Fruit fly (Drosophila melanogaster) ovary, adult (tissue): ENCODE measurements around the gene P58IPK.

Experiments used
- CG17801 ChIP-seq: fragments of 200-800 bp; optimal IDR thresholded peaks from 2 replicates; lab custom pipeline; 2019; ENCODE audit warnings: missing biosample characterization, mild to moderate bottlenecking, missing genetic modification characterization, moderate library complexity; ENCODE audit not compliant: partially characterized antibody

Gene P58IPK

dm6 chr3R:9586663-9587248, at the start of gene P58IPK:
P58IPK (plus strand) TSS chr3R:9586942.
- TF ChIP-seq CG17801 (GFP tag; lab: Kevin White, UChicago): peak; percentile 36

DNA sequence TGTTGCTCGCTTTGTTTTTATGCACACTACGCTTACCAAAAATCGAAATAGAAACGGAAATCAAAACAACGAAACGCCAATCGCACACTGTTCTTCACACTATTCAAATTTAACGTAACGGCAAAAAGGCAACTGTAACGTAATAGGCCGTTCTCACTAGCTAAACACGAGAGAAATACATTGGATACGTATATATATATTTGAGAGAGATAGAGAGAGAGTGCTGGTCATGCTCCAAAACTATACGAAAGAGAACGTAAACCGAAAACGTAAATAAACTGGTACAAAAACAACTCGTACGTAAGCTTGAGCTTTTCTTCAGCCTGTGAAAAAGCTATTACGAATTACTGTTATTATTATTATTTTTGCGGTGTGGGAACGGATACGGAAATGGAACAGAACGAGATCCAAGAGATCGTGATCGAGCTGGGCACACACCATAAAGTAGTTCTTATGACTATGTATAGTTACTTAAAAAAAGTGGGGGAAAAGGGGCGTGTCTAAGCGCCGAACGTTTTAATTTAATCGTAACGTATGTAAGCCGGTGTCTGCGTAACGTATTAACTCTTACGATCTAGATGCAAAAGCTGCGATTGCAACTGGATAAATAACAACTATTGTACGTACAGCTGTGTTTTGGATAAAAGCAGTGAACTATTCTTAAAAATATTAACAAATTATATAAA, 43.1 kb upstream of the P58IPK start:
- no peak for TF ChIP-seq CG17801 (GFP tag; lab: Kevin White, UChicago)

DNA sequence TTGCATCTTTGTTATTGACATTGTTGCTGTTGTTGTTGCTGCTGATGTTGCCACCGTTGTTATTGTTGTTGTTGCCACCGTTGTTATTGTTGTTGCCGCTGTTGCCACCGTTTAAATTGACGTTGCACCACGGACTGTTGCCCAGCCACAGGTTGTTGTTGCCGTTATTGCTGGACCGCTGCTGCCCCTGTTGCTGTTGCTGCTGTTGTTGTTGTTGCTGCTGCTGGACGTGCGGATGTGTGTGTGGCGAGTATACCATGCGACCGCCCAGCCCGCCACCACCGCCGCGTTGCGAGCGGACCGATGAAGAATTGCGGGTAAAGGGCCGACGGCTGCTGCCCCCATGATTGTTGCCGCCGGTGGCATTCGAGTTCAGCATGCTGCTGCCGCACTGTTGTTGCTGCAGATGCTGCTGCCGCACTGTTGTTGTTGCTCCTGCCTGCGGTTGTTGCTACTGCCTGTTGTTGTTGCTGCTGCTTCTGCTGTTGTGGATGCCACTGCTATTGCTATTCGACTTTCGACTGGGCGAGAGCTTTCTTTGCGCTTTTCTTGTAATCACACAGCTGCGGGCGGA, 39.8 kb upstream of the P58IPK start:
- no peak for TF ChIP-seq CG17801 (GFP tag; lab: Kevin White, UChicago)

DNA sequence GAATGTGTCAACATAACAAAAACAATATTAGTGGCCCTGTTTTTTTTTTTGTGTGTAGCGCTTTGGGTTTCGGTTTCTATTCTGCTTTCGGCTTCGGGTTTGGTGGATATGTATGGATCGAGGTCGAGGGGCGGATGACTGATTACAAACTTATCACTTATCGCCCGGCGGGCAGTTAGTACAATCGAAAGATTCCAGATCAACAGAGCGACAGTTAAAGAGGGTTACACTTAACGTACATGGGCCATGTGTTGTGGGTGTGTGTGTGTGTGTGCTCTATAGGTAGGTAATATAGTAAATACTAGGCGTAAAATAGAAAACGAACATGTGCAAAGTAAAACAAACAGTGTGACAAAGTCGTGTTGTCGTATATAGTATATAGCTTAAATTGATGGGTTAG, 38.0 kb upstream of the P58IPK start:
- TF ChIP-seq CG17801 (GFP tag; lab: Kevin White, UChicago): no peak

DNA sequence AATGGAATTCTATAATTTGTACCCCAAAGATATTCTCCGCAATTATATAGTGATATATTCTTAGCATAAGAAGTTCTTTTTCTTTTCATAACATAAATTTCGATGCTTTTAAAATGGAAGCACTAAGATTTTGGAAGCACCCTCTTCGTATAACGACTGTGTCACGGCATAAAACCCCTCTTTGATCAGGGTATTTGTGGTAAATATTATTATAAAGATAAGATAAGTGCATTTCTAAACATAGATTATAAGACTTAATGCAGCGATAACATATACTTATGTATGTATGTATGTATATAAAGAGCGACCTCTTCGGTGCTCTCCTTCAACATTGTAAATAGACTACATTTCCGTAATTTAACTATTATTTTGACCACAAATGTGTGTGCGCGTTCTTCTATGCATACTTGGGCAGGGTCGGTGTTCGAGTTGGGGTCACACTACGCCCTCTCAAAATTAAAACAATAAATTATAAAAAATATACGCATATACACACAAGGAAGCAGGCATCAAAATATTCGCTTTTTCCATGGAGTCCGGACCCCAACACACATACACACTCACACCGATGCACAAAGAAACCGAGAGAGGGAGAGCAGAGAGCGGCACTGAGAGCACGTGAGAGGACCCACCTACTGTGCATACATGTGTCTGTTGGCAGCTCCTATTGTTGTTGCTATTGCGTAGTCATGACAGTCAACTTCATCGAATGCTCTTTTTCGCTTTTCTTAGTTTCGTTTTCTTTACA, 36.3 kb upstream of the P58IPK start:
- TF ChIP-seq CG17801 (GFP tag; lab: Kevin White, UChicago): no peak

DNA sequence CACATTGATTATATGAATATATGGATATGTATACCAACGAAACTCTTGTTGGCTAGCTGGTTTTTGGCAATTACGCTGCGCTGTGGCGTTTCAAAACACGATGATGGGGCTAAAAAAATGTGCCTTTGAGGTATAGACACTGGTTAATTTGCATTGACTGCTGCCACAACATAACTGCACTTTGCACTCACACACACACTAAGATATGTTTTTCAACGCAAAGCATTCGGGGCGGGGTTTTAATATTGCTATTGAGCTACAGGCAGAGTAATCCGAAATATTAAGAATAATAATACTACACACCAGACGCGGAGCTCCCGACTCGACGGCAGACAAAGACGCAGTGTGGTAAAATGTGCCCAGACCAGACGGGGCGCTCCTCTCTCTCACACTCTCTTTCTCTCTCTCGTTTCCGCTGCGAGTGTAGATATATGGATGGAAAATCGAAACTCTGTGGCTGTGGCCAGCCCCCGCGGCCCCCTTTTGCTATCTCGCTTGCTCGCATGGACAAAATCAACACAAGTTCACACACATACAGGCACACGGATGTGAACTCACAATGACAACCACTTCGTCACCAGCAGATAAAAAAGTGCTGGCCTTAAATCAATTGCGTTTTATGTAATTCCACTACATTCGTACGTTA, 35.6 kb upstream of the P58IPK start:
- peak; percentile 43 for TF ChIP-seq CG17801 (GFP tag; lab: Kevin White, UChicago)

- TF ChIP-seq CG17801 (GFP tag; lab: Kevin White, UChicago): no peak
These were observed 34.9 kb upstream of the P58IPK start, which contains the start of the genes mura and RnpS1 for dm6 chr3R:9551659-9552435. mura (minus strand) TSS chr3R:9551806. RnpS1 (plus strand) TSS chr3R:9552034.

DNA sequence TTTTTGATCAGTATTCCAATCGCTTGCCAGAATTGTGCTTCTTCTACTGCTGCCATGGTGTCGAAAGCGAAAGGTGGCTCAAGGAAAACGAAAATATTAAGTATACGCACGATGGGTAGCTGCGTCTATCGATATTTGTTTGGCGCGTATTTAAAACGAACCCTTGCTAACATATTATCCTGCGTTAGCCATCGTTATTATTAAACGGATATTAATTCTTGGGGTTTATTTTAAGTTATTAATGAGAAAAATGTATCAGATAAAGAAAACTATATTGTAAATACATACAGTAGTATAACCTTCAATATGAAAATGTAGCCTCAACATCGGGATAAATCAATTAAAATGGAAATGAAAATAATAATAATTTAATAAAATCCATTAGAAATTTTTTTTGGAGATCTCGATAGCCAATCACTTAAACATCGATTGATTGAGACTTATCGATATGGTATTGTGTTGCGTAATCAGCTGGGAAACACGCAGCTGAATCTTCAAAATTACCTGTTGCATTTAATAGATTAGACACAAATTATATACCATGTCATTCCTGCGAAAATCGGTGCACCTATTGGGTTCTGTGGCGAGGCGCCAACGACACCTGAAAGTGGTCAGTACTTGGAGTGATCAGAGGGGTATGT, 31.3 kb upstream of the P58IPK start, which contains the start of the genes CG9386 and BckdhA:
Gene CG9386 (minus strand): TSS at position 75 of the 641 bp plus-strand sequence.
Gene BckdhA (plus strand): TSS at position 452 of the 641 bp plus-strand sequence.
- no peak for TF ChIP-seq CG17801 (GFP tag; lab: Kevin White, UChicago)

DNA sequence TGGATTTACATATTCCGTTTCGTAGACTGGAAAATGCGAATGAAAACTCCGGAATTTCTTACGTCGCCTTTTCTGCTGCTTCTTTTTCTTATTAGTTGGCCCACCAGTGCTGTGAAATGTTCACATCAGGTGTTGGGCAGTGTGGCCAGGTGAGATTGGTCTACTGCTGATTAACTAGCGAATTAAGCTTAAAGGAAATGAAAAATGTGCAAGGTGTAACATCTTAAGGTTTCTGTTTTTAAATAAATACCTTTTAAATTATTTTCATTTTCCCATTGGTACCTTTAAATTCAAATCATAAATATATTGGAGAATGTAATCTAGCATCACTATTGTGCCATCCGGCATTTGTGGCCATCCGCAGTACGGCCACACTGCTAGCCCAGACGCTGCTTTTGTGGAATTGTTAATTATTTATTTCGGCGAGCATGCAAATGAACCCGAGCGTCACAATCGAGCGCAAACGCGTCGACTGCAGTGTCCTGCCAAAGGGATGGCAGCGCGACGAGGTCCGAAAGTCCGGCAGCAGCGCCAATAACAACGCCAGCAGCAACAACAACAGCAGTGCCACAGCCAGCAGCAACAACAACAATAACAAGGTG, 27.2 kb upstream of the P58IPK start, which contains the start of the genes AP-1mu and MBD-like:
Gene AP-1mu (minus strand): TSS at position 113 of the 602 bp plus-strand sequence.
Gene MBD-like (plus strand): TSS at position 348 of the 602 bp plus-strand sequence.
- peak; percentile 72 for TF ChIP-seq CG17801 (GFP tag; lab: Kevin White, UChicago)

dm6 chr3R:9561121-9561520, 25.6 kb upstream of the P58IPK start:
- TF ChIP-seq CG17801 (GFP tag; lab: Kevin White, UChicago): no peak

DNA sequence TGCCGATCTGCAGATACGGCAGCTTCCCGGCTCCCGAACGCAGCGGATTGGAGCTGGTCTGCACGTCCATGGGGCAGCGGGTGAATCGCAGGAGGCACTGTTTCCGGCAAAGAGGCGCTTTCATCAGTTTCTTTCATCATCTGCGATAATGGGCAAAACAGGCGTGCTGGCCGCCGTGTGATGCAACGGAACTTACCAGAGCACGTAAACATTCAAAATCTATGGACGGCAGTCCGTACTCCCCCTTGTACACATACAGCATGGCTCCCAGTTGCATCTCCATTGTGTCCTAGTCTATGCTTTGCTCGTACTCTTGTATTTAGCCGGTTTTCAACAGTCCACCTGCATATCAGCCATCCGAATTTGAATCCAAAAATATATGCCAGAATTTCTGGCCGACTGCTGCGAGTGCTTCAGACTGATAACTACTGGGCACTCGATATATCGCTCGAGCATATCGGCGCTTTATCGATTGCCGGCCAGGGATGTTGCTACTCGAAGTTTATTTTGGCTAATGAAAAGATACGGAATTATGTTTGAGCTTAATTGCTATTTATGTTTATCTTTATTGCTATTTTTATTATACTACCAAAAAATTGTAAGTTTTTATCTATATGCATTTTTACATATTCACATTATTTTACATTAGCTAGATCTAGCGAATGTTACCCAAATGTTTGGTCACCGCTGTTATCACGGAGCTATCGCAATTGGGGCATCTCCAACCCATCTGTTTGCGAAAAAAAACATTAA, 23.3 kb upstream of the P58IPK start, which contains the start of the genes CG9393 and Vps45:
Gene CG9393 (minus strand): TSS at position 434 of the 753 bp plus-strand sequence.
Gene Vps45 (plus strand): TSS at position 685 of the 753 bp plus-strand sequence.
- TF ChIP-seq CG17801 (GFP tag; lab: Kevin White, UChicago): peak; percentile 15

DNA sequence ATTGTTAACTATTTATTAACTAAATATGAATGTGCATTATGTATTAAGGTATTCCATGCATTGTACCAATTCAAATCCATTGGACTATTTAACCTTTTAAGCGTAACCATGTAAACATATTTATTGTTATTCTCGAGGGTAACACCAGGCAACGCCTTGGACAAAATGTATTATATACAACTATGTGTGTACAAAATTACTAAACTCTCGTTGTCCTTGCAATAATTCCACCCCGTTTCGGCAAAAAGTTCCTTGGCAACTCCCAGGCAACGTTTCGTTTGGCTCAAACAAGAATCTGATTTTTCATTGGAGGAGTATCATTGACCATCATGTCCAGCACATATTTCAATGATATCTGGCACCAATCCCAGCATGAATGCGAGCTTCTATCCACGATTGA, 20.8 kb upstream of the P58IPK start, which contains the start of gene CG16789:
Gene CG16789 (plus strand): TSS at position 301 of the 400 bp plus-strand sequence.
- TF ChIP-seq CG17801 (GFP tag; lab: Kevin White, UChicago): no peak
